Worm (Caenorhabditis elegans) whole organism, late embryonic: ENCODE results near the gene srz-11.

ENCODE experiments used
- C08G9.2 ChIP-seq: sonication (generic microtip); optimal IDR thresholded peaks from 2 replicates; lab custom pipeline; 2016; ENCODE audit warnings: mild to moderate bottlenecking, missing genetic modification characterization, moderate library complexity, missing compliant biosample characterization
- ama-1 ChIP-seq: fragments of 150-350 bp; optimal IDR thresholded peaks from 2 replicates; lab custom pipeline; 2014
- ceh-48 ChIP-seq: sonication (generic microtip); optimal IDR thresholded peaks from 2 replicates; lab custom pipeline; 2016; ENCODE audit warnings: missing genetic modification characterization, inconsistent platforms, missing compliant biosample characterization
- ceh-9 ChIP-seq: sonication (generic microtip); optimal IDR thresholded peaks from 2 replicates; lab custom pipeline; 2016; ENCODE audit warnings: mild to moderate bottlenecking, missing genetic modification characterization, inconsistent platforms, missing compliant biosample characterization
- dmd-4 ChIP-seq: sonication (generic microtip); optimal IDR thresholded peaks from 2 replicates; lab custom pipeline; 2016; ENCODE audit warnings: borderline replicate concordance, missing genetic modification characterization, missing compliant biosample characterization
- elt-4 ChIP-seq: sonication (generic microtip); optimal IDR thresholded peaks from 2 replicates; lab custom pipeline; 2016; ENCODE audit warnings: missing genetic modification characterization, missing compliant biosample characterization
- fax-1 ChIP-seq: sonication (generic microtip); optimal IDR thresholded peaks from 2 replicates; lab custom pipeline; 2016; ENCODE audit warnings: missing genotype, missing genetic modification characterization, missing compliant biosample characterization
- fkh-10 ChIP-seq: fragments of 150-350 bp; optimal IDR thresholded peaks from 2 replicates; lab custom pipeline; 2014; ENCODE audit warnings: missing biosample characterization, missing genetic modification reagents, missing genetic modification characterization
- hlh-8 ChIP-seq: sonication (generic microtip); optimal IDR thresholded peaks from 2 replicates; lab custom pipeline; 2016; ENCODE audit warnings: missing genotype, missing genetic modification characterization, missing compliant biosample characterization
- nhr-11 ChIP-seq: fragments of 150-350 bp; optimal IDR thresholded peaks from 2 replicates; lab custom pipeline; 2014; ENCODE audit warnings: missing biosample characterization, missing genetic modification characterization
- pqm-1 ChIP-seq: sonication (generic microtip); optimal IDR thresholded peaks from 2 replicates; lab custom pipeline; 2016; ENCODE audit warnings: missing genetic modification characterization, missing compliant biosample characterization

DNA sequence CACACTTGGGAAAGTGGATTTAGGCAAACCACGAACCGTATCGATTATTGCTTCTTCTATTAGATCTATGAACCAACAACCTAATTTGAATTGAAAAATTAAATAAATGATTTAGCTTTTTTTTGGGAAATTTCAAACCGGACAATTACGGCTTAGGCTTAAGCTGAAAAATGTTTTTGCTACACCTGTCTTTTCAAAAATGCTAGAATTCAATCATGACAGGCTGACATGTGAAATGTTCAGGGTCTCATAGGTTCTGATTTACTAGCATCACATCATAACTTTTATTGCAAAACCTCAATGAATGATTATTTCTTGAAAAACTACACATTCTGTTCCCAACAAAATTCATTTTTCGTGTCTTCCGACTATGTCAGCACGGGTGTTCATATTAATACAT is 9.6 kb upstream of the srz-11 start, which contains the start of gene srh-55:
- no peak for TF ChIP-seq fax-1 (tag; lab: Kevin White, UChicago)
- no peak for TF ChIP-seq nhr-11 (tag; lab: Kevin White, UChicago)
- TF ChIP-seq ceh-9 (tag; lab: Kevin White, UChicago), result no peak
- TF ChIP-seq elt-4 (tag; lab: Kevin White, UChicago), result no peak
- TF ChIP-seq pqm-1 (tag; lab: Kevin White, UChicago), result no peak
- TF ChIP-seq dmd-4 (tag; lab: Kevin White, UChicago), result no peak
- no peak for TF ChIP-seq hlh-8
- no peak for TF ChIP-seq C08G9.2
- TF ChIP-seq ama-1, result no peak
- no peak for TF ChIP-seq ceh-48 (tag; lab: Kevin White, UChicago)
- no peak for TF ChIP-seq fkh-10 (GFP tag; lab: Kevin White, UChicago)
